Worm (Caenorhabditis elegans) whole organism, mixed stage, embryonic: ENCODE data around the gene C03G6.17.

ENCODE experiments used
- lin-13 ChIP-seq: fragments of 150-350 bp; optimal IDR thresholded peaks from 2 replicates; lab custom pipeline; 2014; ENCODE audit warnings: missing biosample characterization, missing genetic modification characterization
- mab-5 ChIP-seq: fragments of 150-350 bp; optimal IDR thresholded peaks from 2 replicates; lab custom pipeline; 2014; ENCODE audit warnings: missing biosample characterization, missing genetic modification characterization
- nhr-28 ChIP-seq: fragments of 150-350 bp; optimal IDR thresholded peaks from 2 replicates; lab custom pipeline; 2014; ENCODE audit warnings: missing biosample characterization, missing genetic modification characterization

DNA sequence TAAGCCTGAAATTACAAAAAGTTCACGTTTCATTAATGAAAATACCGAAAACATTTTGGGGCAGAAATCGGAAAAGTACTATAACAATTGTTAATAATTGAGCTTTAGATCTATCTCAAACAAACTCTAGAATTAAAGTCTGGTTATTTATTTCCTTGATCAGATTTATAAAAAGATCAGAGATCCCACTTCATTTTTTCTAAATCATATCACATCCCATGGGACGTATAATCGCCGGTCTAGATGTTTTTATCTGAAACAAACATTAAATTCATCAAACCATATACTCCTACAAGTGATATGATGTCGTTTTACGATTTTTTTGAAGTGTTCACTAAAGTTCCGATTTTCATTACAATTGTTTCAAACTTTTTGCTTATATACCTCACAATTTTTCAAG lies 30.8 kb upstream of the C03G6.17 start, which contains the start of gene str-41:
- TF ChIP-seq mab-5 (tag; lab: Kevin White, UChicago) (no peak), nhr-28 (no peak), lin-13 (tag; lab: Kevin White, UChicago) (no peak)
